Fruit fly (Drosophila melanogaster) whole organism, embryonic: ENCODE results near the gene kkv.

Experiments used
- Adf1 ChIP-seq: fragments of 200-800 bp; sonication (Bioruptor generic); IDR thresholded peaks from 2 replicates; pipeline ENCODE4 v1.3.6; 2022; ENCODE audit warnings: missing biosample characterization, missing genetic modification characterization
- Bteb2 ChIP-seq: fragments of 200-800 bp; sonication (Bioruptor generic); optimal IDR thresholded peaks from 2 replicates; lab custom pipeline; 2016; ENCODE audit warnings: missing biosample characterization, missing genetic modification characterization
- C15 ChIP-seq: fragments of 200-800 bp; sonication (Bioruptor generic); IDR thresholded peaks from 3 replicates; pipeline ENCODE4 v1.3.6; 2022; ENCODE audit warnings: missing biosample characterization, missing genetic modification characterization
- CG10321 ChIP-seq: fragments of 200-800 bp; sonication (Bioruptor generic); IDR thresholded peaks from 2 replicates; pipeline ENCODE4 v1.3.6; 2022; ENCODE audit warnings: missing biosample characterization, missing genetic modification characterization
- CG10565 ChIP-seq: fragments of 200-800 bp; sonication (Bioruptor generic); optimal IDR thresholded peaks from 3 replicates; lab custom pipeline; 2016; ENCODE audit warnings: missing biosample characterization, mild to moderate bottlenecking, missing genetic modification characterization
- CG11504 ChIP-seq: fragments of 200-800 bp; sonication (Bioruptor generic); optimal IDR thresholded peaks from 3 replicates; lab custom pipeline; 2019; ENCODE audit warnings: missing biosample characterization, mild to moderate bottlenecking, missing genetic modification characterization, moderate library complexity
- CG12236 ChIP-seq: fragments of 200-800 bp; sonication (Bioruptor generic); optimal IDR thresholded peaks from 2 replicates; lab custom pipeline; 2016; ENCODE audit warnings: missing biosample characterization, missing genetic modification characterization
- CG13287 ChIP-seq: fragments of 200-800 bp; sonication (Bioruptor generic); IDR thresholded peaks from 2 replicates; pipeline ENCODE4 v1.3.6; 2022; ENCODE audit warnings: missing biosample characterization, missing genetic modification characterization; ENCODE audit not compliant: partially characterized antibody
- CG13296 ChIP-seq: fragments of 200-800 bp; sonication (Bioruptor generic); optimal IDR thresholded peaks from 3 replicates; lab custom pipeline; 2018; ENCODE audit warnings: missing biosample characterization, mild to moderate bottlenecking, missing genetic modification characterization
- CG14710 ChIP-seq: fragments of 200-800 bp; sonication (Bioruptor generic); optimal IDR thresholded peaks from 3 replicates; lab custom pipeline; 2019; ENCODE audit warnings: missing biosample characterization, mild to moderate bottlenecking, missing genetic modification characterization, moderate library complexity
- CG14965 ChIP-seq: fragments of 200-800 bp; sonication (Bioruptor generic); optimal IDR thresholded peaks from 2 replicates; lab custom pipeline; 2016; ENCODE audit warnings: missing biosample characterization, missing genetic modification characterization, borderline replicate concordance
- CG15696 ChIP-seq: fragments of 200-800 bp; sonication (Bioruptor generic); optimal IDR thresholded peaks from 2 replicates; lab custom pipeline; 2019; ENCODE audit warnings: missing biosample characterization, mild to moderate bottlenecking, missing genetic modification characterization, moderate library complexity
- CG1603 ChIP-seq: fragments of 200-800 bp; sonication (Bioruptor generic); optimal IDR thresholded peaks from 2 replicates; lab custom pipeline; 2019; ENCODE audit warnings: missing biosample characterization, mild to moderate bottlenecking, missing genetic modification characterization, moderate library complexity
- CG31388 ChIP-seq: fragments of 200-800 bp; sonication (Bioruptor generic); optimal IDR thresholded peaks from 2 replicates; lab custom pipeline; 2016; ENCODE audit warnings: missing biosample characterization, missing genetic modification characterization
- CG4730 ChIP-seq: fragments of 200-800 bp; sonication (Bioruptor generic); IDR thresholded peaks from 2 replicates; pipeline ENCODE4 v1.3.6; 2022; ENCODE audit warnings: missing biosample characterization, missing genetic modification characterization
- CG5953 ChIP-seq: fragments of 200-800 bp; sonication (Bioruptor generic); IDR thresholded peaks from 2 replicates; pipeline ENCODE4 v1.3.6; 2022; ENCODE audit warnings: missing biosample characterization, missing genetic modification characterization
- CG8281 ChIP-seq: fragments of 200-800 bp; sonication (Bioruptor generic); optimal IDR thresholded peaks from 2 replicates; lab custom pipeline; 2018; ENCODE audit warnings: missing biosample characterization, mild to moderate bottlenecking, missing genetic modification characterization, moderate library complexity
- CG8924 ChIP-seq: fragments of 200-800 bp; optimal IDR thresholded peaks from 3 replicates; lab custom pipeline; 2019; ENCODE audit warnings: missing biosample characterization, mild to moderate bottlenecking, missing genetic modification characterization, moderate library complexity
- CG9817 ChIP-seq: fragments of 200-800 bp; sonication (Bioruptor generic); optimal IDR thresholded peaks from 2 replicates; lab custom pipeline; 2018; ENCODE audit warnings: missing biosample characterization, mild to moderate bottlenecking, missing genetic modification characterization, moderate library complexity
- D ChIP-seq, 2 experiments: fragments of 200-800 bp in 1 of 2; fragments of >200 bp in 1 of 2; sonication (Bioruptor generic) in 1 of 2; optimal IDR thresholded peaks; 2 replicates in 1 of 2; 3 replicates in 1 of 2; lab custom pipeline; 2017; ENCODE audit warnings: mild to moderate bottlenecking in 1 of 2, missing biosample characterization in 1 of 2, missing genetic modification characterization in 1 of 2, missing genetic modification reagents in 1 of 2
- Dbx ChIP-seq: fragments of 200-800 bp; sonication (Bioruptor generic); IDR thresholded peaks from 3 replicates; pipeline ENCODE4 v1.3.6; 2022; ENCODE audit warnings: missing biosample characterization, missing genetic modification characterization
- Fer1 ChIP-seq: fragments of 200-800 bp; sonication (Bioruptor generic); optimal IDR thresholded peaks from 2 replicates; lab custom pipeline; 2017; ENCODE audit warnings: missing biosample characterization, mild to moderate bottlenecking, missing genetic modification characterization
- Hey ChIP-seq: fragments of 200-800 bp; sonication (Bioruptor generic); optimal IDR thresholded peaks from 3 replicates; lab custom pipeline; 2018; ENCODE audit warnings: missing biosample characterization, mild to moderate bottlenecking, missing genetic modification characterization
- Hr39 ChIP-seq: fragments of >200 bp; optimal IDR thresholded peaks from 2 replicates; lab custom pipeline; 2017
- Hr78 ChIP-seq, 2 experiments: fragments of 200-800 bp in 1 of 2; fragments of >200 bp in 1 of 2; sonication (Bioruptor generic) in 1 of 2; optimal IDR thresholded peaks; 2 replicates each; lab custom pipeline; 2017 to 2019; ENCODE audit warnings: missing biosample characterization in 2 of 2, missing genetic modification characterization in 2 of 2, mild to moderate bottlenecking in 1 of 2, moderate library complexity in 1 of 2
- MESR4 ChIP-seq: fragments of 200-800 bp; sonication (Bioruptor generic); optimal IDR thresholded peaks from 2 replicates; lab custom pipeline; 2018; ENCODE audit warnings: missing biosample characterization, mild to moderate bottlenecking, missing genetic modification characterization, moderate library complexity
- Oli ChIP-seq: fragments of 200-800 bp; sonication (Bioruptor generic); optimal IDR thresholded peaks from 2 replicates; lab custom pipeline; 2018; ENCODE audit warnings: missing biosample characterization, mild to moderate bottlenecking, missing genetic modification characterization, moderate library complexity
- Side ChIP-seq: fragments of 200-800 bp; sonication (Bioruptor generic); optimal IDR thresholded peaks from 2 replicates; lab custom pipeline; 2016; ENCODE audit warnings: missing biosample characterization, missing genetic modification characterization
- Spps ChIP-seq: fragments of 200-800 bp; sonication (Bioruptor generic); optimal IDR thresholded peaks from 2 replicates; lab custom pipeline; 2018; ENCODE audit warnings: missing biosample characterization, mild to moderate bottlenecking, missing genetic modification characterization
- TFAM ChIP-seq: fragments of 200-800 bp; sonication (Bioruptor generic); optimal IDR thresholded peaks from 2 replicates; lab custom pipeline; 2017; ENCODE audit warnings: missing biosample characterization, missing genetic modification characterization, inconsistent platforms
- ab ChIP-seq: fragments of 200-800 bp; sonication (Bioruptor generic); optimal IDR thresholded peaks from 2 replicates; lab custom pipeline; 2016; ENCODE audit warnings: missing biosample characterization, missing genetic modification characterization
- ato ChIP-seq: fragments of 200-800 bp; sonication (Bioruptor generic); IDR thresholded peaks from 2 replicates; pipeline ENCODE4 v1.3.6; 2022; ENCODE audit warnings: missing biosample characterization, missing genetic modification characterization; ENCODE audit not compliant: partially characterized antibody
- bsh ChIP-seq, 2 experiments: fragments of 200-800 bp; sonication (Bioruptor generic); optimal IDR thresholded peaks; 2 replicates each; lab custom pipeline; 2017 to 2018; ENCODE audit warnings: mild to moderate bottlenecking in 2 of 2, missing biosample characterization in 2 of 2, missing genetic modification characterization in 2 of 2, moderate library complexity in 1 of 2
- caup ChIP-seq: fragments of 200-800 bp; sonication (Bioruptor generic); optimal IDR thresholded peaks from 3 replicates; lab custom pipeline; 2017; ENCODE audit warnings: missing biosample characterization, mild to moderate bottlenecking, missing genetic modification characterization, moderate library complexity; ENCODE audit not compliant: severe bottlenecking
- cg ChIP-seq: fragments of 200-800 bp; sonication (Bioruptor generic); optimal IDR thresholded peaks from 3 replicates; lab custom pipeline; 2019; ENCODE audit warnings: missing biosample characterization, mild to moderate bottlenecking, missing genetic modification characterization, moderate library complexity
- dm ChIP-seq: fragments of 200-800 bp; sonication (Bioruptor generic); optimal IDR thresholded peaks from 3 replicates; lab custom pipeline; 2016; ENCODE audit warnings: missing biosample characterization, missing genetic modification characterization
- eve ChIP-seq, 2 experiments: fragments of >200 bp; optimal IDR thresholded peaks; 2 replicates each; lab custom pipeline; 2017; ENCODE audit warnings: missing biosample characterization in 2 of 2, missing genetic modification characterization in 2 of 2
- fd64A ChIP-seq: fragments of 200-800 bp; sonication (Bioruptor generic); optimal IDR thresholded peaks from 3 replicates; lab custom pipeline; 2018; ENCODE audit warnings: missing biosample characterization, mild to moderate bottlenecking, missing genetic modification characterization
- gcm ChIP-seq: fragments of 200-800 bp; sonication (Bioruptor generic); optimal IDR thresholded peaks from 2 replicates; lab custom pipeline; 2019; ENCODE audit warnings: missing biosample characterization, mild to moderate bottlenecking, missing genetic modification characterization, moderate library complexity
- gsb-n ChIP-seq: fragments of 200-800 bp; sonication (Bioruptor generic); optimal IDR thresholded peaks from 3 replicates; lab custom pipeline; 2018; ENCODE audit warnings: missing biosample characterization, mild to moderate bottlenecking, missing genetic modification characterization
- ham ChIP-seq: fragments of 200-800 bp; sonication (Bioruptor generic); IDR thresholded peaks from 2 replicates; pipeline ENCODE4 v1.3.6; 2022; ENCODE audit warnings: missing biosample characterization, missing genetic modification characterization
- lab ChIP-seq: fragments of 200-800 bp; sonication (Bioruptor generic); optimal IDR thresholded peaks from 3 replicates; lab custom pipeline; 2017; ENCODE audit warnings: missing biosample characterization, missing genetic modification characterization, mild to moderate bottlenecking, moderate library complexity, missing genetic modification reagents
- prd ChIP-seq, 3 experiments: fragments of >200 bp in 2 of 3; fragments of 200-800 bp in 1 of 3; sonication (Bioruptor generic) in 1 of 3; optimal IDR thresholded peaks in 2 of 3; IDR thresholded peaks in 1 of 3; 2 replicates in 2 of 3; 3 replicates in 1 of 3; pipeline versions ENCODE4 v1.3.6 to Lab custom; 2017 to 2022; ENCODE audit warnings: missing biosample characterization in 1 of 3, missing genetic modification characterization in 1 of 3
- slou ChIP-seq: fragments of 200-800 bp; sonication (Bioruptor generic); optimal IDR thresholded peaks from 3 replicates; lab custom pipeline; 2016; ENCODE audit warnings: missing biosample characterization, missing genetic modification characterization
- slp2 ChIP-seq: fragments of 200-800 bp; sonication (Bioruptor generic); optimal IDR thresholded peaks from 2 replicates; lab custom pipeline; 2016; ENCODE audit warnings: missing biosample characterization, missing genetic modification characterization
- sna ChIP-seq: fragments of 200-800 bp; sonication (Bioruptor generic); IDR thresholded peaks from 2 replicates; pipeline ENCODE4 v1.3.6; 2022; ENCODE audit warnings: missing biosample characterization, missing genetic modification characterization; ENCODE audit not compliant: partially characterized antibody
- tgo ChIP-seq: fragments of 200-800 bp; sonication (Bioruptor generic); IDR thresholded peaks from 3 replicates; pipeline ENCODE4 v1.3.6; 2022; ENCODE audit warnings: missing biosample characterization, missing genetic modification characterization
- tio ChIP-seq: fragments of 200-800 bp; sonication (Bioruptor generic); optimal IDR thresholded peaks from 2 replicates; lab custom pipeline; 2017; ENCODE audit warnings: missing biosample characterization, missing genetic modification characterization, inconsistent platforms
- vfl ChIP-seq: fragments of 200-800 bp; sonication (Bioruptor generic); optimal IDR thresholded peaks from 2 replicates; lab custom pipeline; 2016; ENCODE audit warnings: missing biosample characterization, missing genetic modification characterization

The kkv gene

DNA sequence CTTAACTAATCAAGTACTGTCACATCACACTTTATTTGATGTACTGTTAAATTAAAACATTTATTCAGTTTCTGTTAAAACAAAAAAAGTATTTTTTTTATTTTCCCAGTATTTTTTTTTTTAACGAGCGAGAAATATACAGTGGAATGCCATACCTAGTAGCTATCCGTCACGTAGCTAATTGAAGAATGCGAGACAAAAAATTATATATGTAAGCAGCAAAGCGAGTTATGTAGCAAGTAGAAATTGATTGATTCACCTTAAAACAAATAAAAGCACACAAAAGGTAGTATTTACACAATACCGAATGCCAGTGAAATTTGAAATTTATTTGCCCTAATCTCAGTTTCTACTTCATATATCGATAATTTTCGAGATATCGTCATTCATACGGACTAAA lies 46.1 kb upstream of the kkv start (continued):
- no peak for TF ChIP-seq D (optimal IDR thresholded peaks at IDR 0.05; lab: Kevin White, UChicago)
- TF ChIP-seq D (GFP tag; optimal IDR thresholded peaks at IDR 0.05; lab: Kevin White, UChicago): no peak
- TF ChIP-seq Spps (tag; lab: Kevin White, UChicago): no peak
- TF ChIP-seq Fer1 (GFP tag; lab: Kevin White, UChicago): no peak
- no peak for TF ChIP-seq caup
- no peak for TF ChIP-seq CG4730
- no peak for TF ChIP-seq gcm
- TF ChIP-seq slp2 (GFP tag; lab: Kevin White, UChicago): no peak
- no peak for TF ChIP-seq tgo
- TF ChIP-seq CG5953: no peak
- TF ChIP-seq gsb-n: peak; percentile 19
- TF ChIP-seq CG9817 (tag; lab: Kevin White, UChicago): peak; percentile 1
- no peak for TF ChIP-seq Side (GFP tag; lab: Kevin White, UChicago)
- TF ChIP-seq Dbx (GFP tag; lab: Robert Waterston, UW): no peak
- peak; percentile 43; the same call in 1 of the 2 replicates for TF ChIP-seq CG13287 (GFP tag; lab: Robert Waterston, UW)
- TF ChIP-seq dm (GFP tag; lab: Kevin White, UChicago): no peak
- no peak for TF ChIP-seq MESR4 (GFP tag; lab: Kevin White, UChicago)
- TF ChIP-seq ham (GFP tag; lab: Robert Waterston, UW): no peak
- TF ChIP-seq CG14710: no peak
- TF ChIP-seq slou: no peak
- no peak for TF ChIP-seq cg (GFP tag; lab: Kevin White, UChicago)
- TF ChIP-seq bsh (GFP tag; optimal IDR thresholded peaks at IDR 0.05; lab: Kevin White, UChicago): no peak
- no peak for TF ChIP-seq CG10565 (GFP tag; lab: Kevin White, UChicago)
- TF ChIP-seq prd (optimal IDR thresholded peaks at IDR 0.05; lab: Kevin White, UChicago): no peak
- TF ChIP-seq prd (GFP tag; IDR thresholded peaks at IDR 0.05; lab: Robert Waterston, UW): peak; percentile 19; the same call in 2 of the 3 replicates
- TF ChIP-seq CG12236: no peak
- TF ChIP-seq sna (GFP tag; lab: Robert Waterston, UW): 0 out of 2 replicates have a peak, but pooled peaks have one; percentile 28
- TF ChIP-seq lab: no peak
- no peak for TF ChIP-seq Adf1 (GFP tag; lab: Robert Waterston, UW)
- TF ChIP-seq C15 (GFP tag; lab: Robert Waterston, UW): no peak
- no peak for TF ChIP-seq CG8924 (tag; lab: Kevin White, UChicago)
- TF ChIP-seq CG10321 (GFP tag; lab: Robert Waterston, UW): no peak
- TF ChIP-seq Hey (tag; lab: Kevin White, UChicago): no peak
- no peak for TF ChIP-seq CG8281 (tag; lab: Kevin White, UChicago)
- no peak for TF ChIP-seq fd64A (GFP tag; lab: Kevin White, UChicago)
- TF ChIP-seq eve (GFP tag; optimal IDR thresholded peaks at IDR 0.05; lab: Kevin White, UChicago): no peak
- no peak for TF ChIP-seq vfl (GFP tag; lab: Kevin White, UChicago)
- no peak for TF ChIP-seq Hr39 (lab: Kevin White, UChicago)
- no peak for TF ChIP-seq Bteb2 (GFP tag; lab: Kevin White, UChicago)
- TF ChIP-seq CG11504: peak; percentile 39
- no peak for TF ChIP-seq ato (GFP tag; lab: Robert Waterston, UW)
- TF ChIP-seq Hr78 (GFP tag; optimal IDR thresholded peaks at IDR 0.05; lab: Kevin White, UChicago): no peak
- TF ChIP-seq tio: no peak
- TF ChIP-seq CG1603 (tag; lab: Kevin White, UChicago): peak; percentile 34
- TF ChIP-seq Oli: no peak
- TF ChIP-seq TFAM (GFP tag; lab: Kevin White, UChicago): no peak
- no peak for TF ChIP-seq CG13296 (GFP tag; lab: Kevin White, UChicago)
- no peak for TF ChIP-seq CG31388 (GFP tag; lab: Kevin White, UChicago)
- TF ChIP-seq CG15696 (tag; lab: Kevin White, UChicago): peak; percentile 34
- TF ChIP-seq ab (GFP tag; lab: Kevin White, UChicago): no peak
- TF ChIP-seq CG14965 (GFP tag; lab: Kevin White, UChicago): no peak
